Comparison of ENCODE assay signal across 1 fruit fly cellular context in genomic region chr2L:6566020-6566687, dm6.
TF ChIP-seq lines count a peak whose summit lies in the region.

Gene CG13766, minus strand, starts transcription at chr2L:6566181.

TF ChIP-seq in whole organism, embryonic, 481 proteins besides CTCF, POLR2A, EP300 and RAD21 (continued from another document):
- no peak for TF ChIP-seq wor (GFP tag; IDR thresholded peaks at IDR 0.05; lab: Robert Waterston, UW)
- TF ChIP-seq crc (GFP tag; optimal IDR thresholded peaks at IDR 0.05; lab: Kevin White, UChicago), result no peak
- no peak for TF ChIP-seq tx (GFP tag; optimal IDR thresholded peaks at IDR 0.05; lab: Kevin White, UChicago)
- no peak for TF ChIP-seq CG15011 (GFP tag; optimal IDR thresholded peaks at IDR 0.05; lab: Kevin White, UChicago)
- no peak for TF ChIP-seq CG1832 (GFP tag; optimal IDR thresholded peaks at IDR 0.05; lab: Kevin White, UChicago)
- peak; percentile 45 for TF ChIP-seq CG14710 (tag; optimal IDR thresholded peaks at IDR 0.05; lab: Kevin White, UChicago)
- peak; percentile 41 for TF ChIP-seq Hmr (GFP tag; optimal IDR thresholded peaks at IDR 0.05; lab: Kevin White, UChicago)
- no peak for TF ChIP-seq CG10959 (GFP tag; IDR thresholded peaks at IDR 0.05; lab: Robert Waterston, UW)
- TF ChIP-seq CG7745 (tag; optimal IDR thresholded peaks at IDR 0.05; lab: Kevin White, UChicago), result no peak
- no peak for TF ChIP-seq Bteb2 (GFP tag; optimal IDR thresholded peaks at IDR 0.05; lab: Kevin White, UChicago)
- TF ChIP-seq GATAe (GFP tag; conservative IDR thresholded peaks at IDR 0.05; lab: Robert Waterston, UW), result no peak
- no peak for TF ChIP-seq shn (GFP tag; optimal IDR thresholded peaks at IDR 0.05; lab: Kevin White, UChicago)
- no peak for TF ChIP-seq Neu2 (GFP tag; optimal IDR thresholded peaks at IDR 0.05; lab: Kevin White, UChicago; ENCODE audit: borderline replicate concordance)
- no peak for TF ChIP-seq CG34376 (GFP tag; optimal IDR thresholded peaks at IDR 0.05; lab: Kevin White, UChicago)
- peak; percentile 26 for TF ChIP-seq Ets97D (GFP tag; optimal IDR thresholded peaks at IDR 0.05; lab: Kevin White, UChicago)
- no peak for TF ChIP-seq tio (GFP tag; optimal IDR thresholded peaks at IDR 0.05; lab: Kevin White, UChicago)
- no peak for TF ChIP-seq Hsf (GFP tag; optimal IDR thresholded peaks at IDR 0.05; lab: Kevin White, UChicago)
- no peak for TF ChIP-seq CG10462 (GFP tag; optimal IDR thresholded peaks at IDR 0.05; lab: Kevin White, UChicago)
- no peak for TF ChIP-seq wdn (GFP tag; IDR thresholded peaks at IDR 0.05; lab: Robert Waterston, UW)
- no peak for TF ChIP-seq cato (GFP tag; optimal IDR thresholded peaks at IDR 0.05; lab: Kevin White, UChicago; ENCODE audit: borderline replicate concordance)
- TF ChIP-seq sna (GFP tag; IDR thresholded peaks at IDR 0.05; lab: Robert Waterston, UW; ENCODE audit: partially characterized antibody), result peak; percentile 94
- no peak for TF ChIP-seq CG7786 (GFP tag; optimal IDR thresholded peaks at IDR 0.05; lab: Kevin White, UChicago)
- TF ChIP-seq CG18011 (GFP tag; optimal IDR thresholded peaks at IDR 0.05; lab: Kevin White, UChicago), result peak; percentile 96
- TF ChIP-seq Dp (GFP tag; optimal IDR thresholded peaks at IDR 0.05; lab: Kevin White, UChicago), result peak; percentile 44
- peak; percentile 93 for TF ChIP-seq CG34224 (GFP tag; IDR thresholded peaks at IDR 0.05; lab: Robert Waterston, UW; ENCODE audit: partially characterized antibody)
- TF ChIP-seq dati (GFP tag; IDR thresholded peaks at IDR 0.05; lab: Robert Waterston, UW), result no peak
- TF ChIP-seq CG1602 (GFP tag; optimal IDR thresholded peaks at IDR 0.05; lab: Kevin White, UChicago), result no peak
- peak; percentile 90 for TF ChIP-seq bbx (GFP tag; IDR thresholded peaks at IDR 0.05; lab: Robert Waterston, UW; ENCODE audit: partially characterized antibody)
- no peak for TF ChIP-seq bcd (GFP tag; optimal IDR thresholded peaks at IDR 0.05; lab: Kevin White, UChicago)
- TF ChIP-seq croc (GFP tag; conservative IDR thresholded peaks at IDR 0.05; lab: Robert Waterston, UW), result no peak
- TF ChIP-seq fd64A (GFP tag; optimal IDR thresholded peaks at IDR 0.05; lab: Kevin White, UChicago), result no peak
- no peak for TF ChIP-seq pho (GFP tag; optimal IDR thresholded peaks at IDR 0.05; lab: Kevin White, UChicago)
- TF ChIP-seq Pdp1 (GFP tag; optimal IDR thresholded peaks at IDR 0.05; lab: Kevin White, UChicago), result peak in 1 of 2 experiments; percentile 12
- no peak for TF ChIP-seq danr (GFP tag; IDR thresholded peaks at IDR 0.05; lab: Robert Waterston, UW)
- TF ChIP-seq CG6791 (GFP tag; IDR thresholded peaks at IDR 0.05; lab: Robert Waterston, UW; ENCODE audit: partially characterized antibody), result peak; percentile 97
- no peak for TF ChIP-seq CG2889 (GFP tag; IDR thresholded peaks at IDR 0.05; lab: Robert Waterston, UW)
- TF ChIP-seq CG2129 (GFP tag; IDR thresholded peaks at IDR 0.05; lab: Robert Waterston, UW; ENCODE audit: partially characterized antibody), result no peak
- peak; percentile 83 for TF ChIP-seq gfzf (GFP tag; optimal IDR thresholded peaks at IDR 0.05; lab: Kevin White, UChicago)
- no peak for TF ChIP-seq CG42726 (GFP tag; IDR thresholded peaks at IDR 0.05; lab: Robert Waterston, UW; ENCODE audit: partially characterized antibody)
- TF ChIP-seq Poxn (GFP tag; IDR thresholded peaks at IDR 0.05; lab: Robert Waterston, UW), result 0 out of 2 replicates have a peak, but pooled peaks have one; percentile 18
- TF ChIP-seq CG13123 (GFP tag; optimal IDR thresholded peaks at IDR 0.05; lab: Kevin White, UChicago), result no peak
- no peak for TF ChIP-seq CG8089 (GFP tag; optimal IDR thresholded peaks at IDR 0.05; lab: Kevin White, UChicago)
- no peak for TF ChIP-seq hth (optimal IDR thresholded peaks at IDR 0.05; lab: Kevin White, UChicago)
- no peak for TF ChIP-seq CG10147 (GFP tag; optimal IDR thresholded peaks at IDR 0.05; lab: Kevin White, UChicago)
- TF ChIP-seq ap (GFP tag; IDR thresholded peaks at IDR 0.05; lab: Robert Waterston, UW), result no peak
- TF ChIP-seq az2 (GFP tag; optimal IDR thresholded peaks at IDR 0.05; lab: Kevin White, UChicago), result no peak
- no peak for TF ChIP-seq z (GFP tag; IDR thresholded peaks at IDR 0.05; lab: Robert Waterston, UW)
- TF ChIP-seq B-H2 (GFP tag; optimal IDR thresholded peaks at IDR 0.05; lab: Kevin White, UChicago), result no peak
- no peak for TF ChIP-seq CG12155 (GFP tag; optimal IDR thresholded peaks at IDR 0.05; lab: Kevin White, UChicago)
- no peak for TF ChIP-seq CG4730 (GFP tag; IDR thresholded peaks at IDR 0.05; lab: Robert Waterston, UW)
- TF ChIP-seq CG4360 (GFP tag; IDR thresholded peaks at IDR 0.05; lab: Robert Waterston, UW), result no peak
- no peak for TF ChIP-seq dm (GFP tag; optimal IDR thresholded peaks at IDR 0.05; lab: Kevin White, UChicago)
- peak; percentile 51 for TF ChIP-seq trem (tag; optimal IDR thresholded peaks at IDR 0.05; lab: Kevin White, UChicago)
- no peak for TF ChIP-seq dmrt11E (tag; optimal IDR thresholded peaks at IDR 0.05; lab: Kevin White, UChicago)
- no peak for TF ChIP-seq CG6254 (GFP tag; optimal IDR thresholded peaks at IDR 0.05; lab: Kevin White, UChicago)
- TF ChIP-seq zen2 (GFP tag; IDR thresholded peaks at IDR 0.05; lab: Robert Waterston, UW; ENCODE audit: partially characterized antibody), result peak; percentile 85
- no peak for TF ChIP-seq HmgZ (tag; optimal IDR thresholded peaks at IDR 0.05; lab: Kevin White, UChicago)
- no peak for TF ChIP-seq gt (GFP tag; IDR thresholded peaks at IDR 0.05; lab: Robert Waterston, UW)
- peak; percentile 94 for TF ChIP-seq CG13287 (GFP tag; IDR thresholded peaks at IDR 0.05; lab: Robert Waterston, UW; ENCODE audit: partially characterized antibody)
- TF ChIP-seq CG4707 (GFP tag; optimal IDR thresholded peaks at IDR 0.05; lab: Kevin White, UChicago), result no peak
- TF ChIP-seq mld (GFP tag; IDR thresholded peaks at IDR 0.05; lab: Robert Waterston, UW; ENCODE audit: partially characterized antibody), result peak; percentile 97
- no peak for TF ChIP-seq CG16779 (GFP tag; IDR thresholded peaks at IDR 0.05; lab: Robert Waterston, UW)
- TF ChIP-seq bowl (GFP tag; IDR thresholded peaks at IDR 0.05; lab: Robert Waterston, UW), result no peak
- no peak for TF ChIP-seq CG31365 (tag; optimal IDR thresholded peaks at IDR 0.05; lab: Kevin White, UChicago)
- TF ChIP-seq Gsc (GFP tag; IDR thresholded peaks at IDR 0.05; lab: Robert Waterston, UW), result no peak
- TF ChIP-seq CG4820 (GFP tag; optimal IDR thresholded peaks at IDR 0.05; lab: Kevin White, UChicago), result no peak
- TF ChIP-seq CG2116 (GFP tag; optimal IDR thresholded peaks at IDR 0.05; lab: Kevin White, UChicago), result no peak
- TF ChIP-seq Mad (GFP tag; optimal IDR thresholded peaks at IDR 0.05; lab: Kevin White, UChicago), result no peak
- no peak for TF ChIP-seq CG18619 (GFP tag; optimal IDR thresholded peaks at IDR 0.05; lab: Kevin White, UChicago)
- TF ChIP-seq Xbp1 (GFP tag; optimal IDR thresholded peaks at IDR 0.05; lab: Kevin White, UChicago), result no peak
- TF ChIP-seq Oaz (GFP tag; IDR thresholded peaks at IDR 0.05; lab: Robert Waterston, UW), result no peak
- no peak for TF ChIP-seq CG3163 (GFP tag; optimal IDR thresholded peaks at IDR 0.05; lab: Kevin White, UChicago)
- no peak for TF ChIP-seq zfh2 (GFP tag; optimal IDR thresholded peaks at IDR 0.05; lab: Kevin White, UChicago)
- TF ChIP-seq Ets65A (GFP tag; lab: Kevin White, UChicago), result peak; percentile 48
- peak; percentile 58 for TF ChIP-seq wek (GFP tag; optimal IDR thresholded peaks at IDR 0.05; lab: Kevin White, UChicago)
- TF ChIP-seq Awh (GFP tag; IDR thresholded peaks at IDR 0.05; lab: Robert Waterston, UW), result no peak
- TF ChIP-seq Mrtf (GFP tag; IDR thresholded peaks at IDR 0.05; lab: Robert Waterston, UW), result no peak
- no peak for TF ChIP-seq grau (tag; optimal IDR thresholded peaks at IDR 0.05; lab: Kevin White, UChicago)
- no peak for TF ChIP-seq psq (GFP tag; optimal IDR thresholded peaks at IDR 0.05; lab: Kevin White, UChicago)
- TF ChIP-seq Mes4 (GFP tag; optimal IDR thresholded peaks at IDR 0.05; lab: Kevin White, UChicago), result no peak
- TF ChIP-seq CG2202 (tag; optimal IDR thresholded peaks at IDR 0.05; lab: Kevin White, UChicago), result no peak
- no peak for TF ChIP-seq seq (GFP tag; IDR thresholded peaks at IDR 0.05; lab: Robert Waterston, UW)
- no peak for TF ChIP-seq CG1233 (GFP tag; optimal IDR thresholded peaks at IDR 0.05; lab: Kevin White, UChicago)
- no peak for TF ChIP-seq CG9609 (GFP tag; optimal IDR thresholded peaks at IDR 0.05; lab: Kevin White, UChicago)
- no peak for TF ChIP-seq eyg (GFP tag; optimal IDR thresholded peaks at IDR 0.05; lab: Kevin White, UChicago)
- TF ChIP-seq Fer3 (tag; optimal IDR thresholded peaks at IDR 0.05; lab: Kevin White, UChicago), result no peak
- TF ChIP-seq CG12659 (GFP tag; optimal IDR thresholded peaks at IDR 0.05; lab: Kevin White, UChicago), result peak; percentile 48
- no peak for TF ChIP-seq sisA (GFP tag; IDR thresholded peaks at IDR 0.05; lab: Robert Waterston, UW)
- TF ChIP-seq exex (tag; optimal IDR thresholded peaks at IDR 0.05; lab: Kevin White, UChicago), result no peak
- TF ChIP-seq Hr3 (GFP tag; optimal IDR thresholded peaks at IDR 0.05; lab: Kevin White, UChicago), result no peak
- no peak for TF ChIP-seq CG6175 (GFP tag; IDR thresholded peaks at IDR 0.05; lab: Robert Waterston, UW)
- no peak for TF ChIP-seq prd (optimal IDR thresholded peaks at IDR 0.05; lab: Kevin White, UChicago)
- TF ChIP-seq prd (GFP tag; IDR thresholded peaks at IDR 0.05; lab: Robert Waterston, UW), result no peak
- TF ChIP-seq run (tag; optimal IDR thresholded peaks at IDR 0.05; lab: Kevin White, UChicago), result no peak
- no peak for TF ChIP-seq insv (GFP tag; optimal IDR thresholded peaks at IDR 0.05; lab: Kevin White, UChicago)
- TF ChIP-seq CG17186 (GFP tag; optimal IDR thresholded peaks at IDR 0.05; lab: Kevin White, UChicago), result no peak
- TF ChIP-seq Dip2 (GFP tag; IDR thresholded peaks at IDR 0.05; lab: Robert Waterston, UW), result no peak
- TF ChIP-seq CG11247 (GFP tag; IDR thresholded peaks at IDR 0.05; lab: Robert Waterston, UW), result no peak
- no peak for TF ChIP-seq CG33557 (GFP tag; optimal IDR thresholded peaks at IDR 0.05; lab: Kevin White, UChicago)
- no peak for TF ChIP-seq ro (GFP tag; IDR thresholded peaks at IDR 0.05; lab: Robert Waterston, UW)
- no peak for TF ChIP-seq CG3847 (GFP tag; IDR thresholded peaks at IDR 0.05; lab: Robert Waterston, UW)
- TF ChIP-seq ranshi (GFP tag; IDR thresholded peaks at IDR 0.05; lab: Robert Waterston, UW), result no peak
- TF ChIP-seq maf-S (GFP tag; optimal IDR thresholded peaks at IDR 0.05; lab: Kevin White, UChicago), result no peak
- TF ChIP-seq so (GFP tag; IDR thresholded peaks at IDR 0.05; lab: Robert Waterston, UW), result no peak
- no peak for TF ChIP-seq nom (GFP tag; optimal IDR thresholded peaks at IDR 0.05; lab: Kevin White, UChicago)
- TF ChIP-seq CG3995 (GFP tag; optimal IDR thresholded peaks at IDR 0.05; lab: Kevin White, UChicago), result no peak
- TF ChIP-seq CG10267 (tag; optimal IDR thresholded peaks at IDR 0.05; lab: Kevin White, UChicago), result peak; percentile 28
- peak; percentile 100 for TF ChIP-seq CG14860 (GFP tag; IDR thresholded peaks at IDR 0.05; lab: Robert Waterston, UW; ENCODE audit: partially characterized antibody)
- TF ChIP-seq Doc3 (GFP tag; IDR thresholded peaks at IDR 0.05; lab: Robert Waterston, UW; ENCODE audit: partially characterized antibody), result peak; percentile 70; the same call in 2 of the 3 replicates
- no peak for TF ChIP-seq sim (GFP tag; IDR thresholded peaks at IDR 0.05; lab: Robert Waterston, UW)
- TF ChIP-seq YL-1 (GFP tag; optimal IDR thresholded peaks at IDR 0.05; lab: Kevin White, UChicago), result peak; percentile 15
- TF ChIP-seq peb (GFP tag; IDR thresholded peaks at IDR 0.05; lab: Robert Waterston, UW), result no peak
- no peak for TF ChIP-seq nerfin-1 (tag; optimal IDR thresholded peaks at IDR 0.05; lab: Kevin White, UChicago)
- no peak for TF ChIP-seq CG7271 (tag; optimal IDR thresholded peaks at IDR 0.05; lab: Kevin White, UChicago)
- no peak for TF ChIP-seq CG7556 (GFP tag; optimal IDR thresholded peaks at IDR 0.05; lab: Kevin White, UChicago)
